Fruit fly (Drosophila melanogaster): ENCODE data around the gene Kots.

Kots gene

dm6 chr3R:14012478-14013146 lies 48.6 kb upstream of the Kots start (continued):
- peak; percentile 95 for TF ChIP-seq HLH3B (GFP tag; IDR thresholded peaks at IDR 0.05)
- peak; percentile 84 for TF ChIP-seq pnt (GFP tag; optimal IDR thresholded peaks at IDR 0.05)
- no peak for TF ChIP-seq vfl (GFP tag; optimal IDR thresholded peaks at IDR 0.05)
- TF ChIP-seq corto (GFP tag; optimal IDR thresholded peaks at IDR 0.05), result peak; percentile 56
- TF ChIP-seq CG16815 (GFP tag; optimal IDR thresholded peaks at IDR 0.05), result peak; percentile 70
- peak; percentile 63 for TF ChIP-seq ewg (GFP tag; optimal IDR thresholded peaks at IDR 0.05)
- peak; percentile 79 for TF ChIP-seq CG10543 (GFP tag; optimal IDR thresholded peaks at IDR 0.05)
- peak; percentile 81 for TF ChIP-seq CG31365 (tag; optimal IDR thresholded peaks at IDR 0.05)
- peak; percentile 52 for TF ChIP-seq Bgb (GFP tag; IDR thresholded peaks at IDR 0.05; ENCODE audit: partially characterized antibody)
- TF ChIP-seq pan (optimal IDR thresholded peaks at IDR 0.05), result no peak
- TF ChIP-seq pan (GFP tag; optimal IDR thresholded peaks at IDR 0.05 in 1 of 2, IDR thresholded peaks at IDR 0.05 in 1 of 2), result peak in 1 of 2 experiments; percentile 97
- TF ChIP-seq CG6765 (GFP tag; optimal IDR thresholded peaks at IDR 0.05), result peak; percentile 77
- peak; percentile 80 for TF ChIP-seq CG15514 (GFP tag; optimal IDR thresholded peaks at IDR 0.05)
- TF ChIP-seq yki (optimal IDR thresholded peaks at IDR 0.05), result no peak
- TF ChIP-seq Xrp1 (GFP tag; IDR thresholded peaks at IDR 0.05), result peak; percentile 97
- TF ChIP-seq Dfd (GFP tag; optimal IDR thresholded peaks at IDR 0.05), result no peak
- TF ChIP-seq HLH54F (GFP tag; optimal IDR thresholded peaks at IDR 0.05), result peak; percentile 43
- peak; percentile 87 for TF ChIP-seq nmo (GFP tag; optimal IDR thresholded peaks at IDR 0.05)
- peak; percentile 91 for TF ChIP-seq repo (GFP tag; optimal IDR thresholded peaks at IDR 0.05)
- TF ChIP-seq CG10321 (GFP tag; IDR thresholded peaks at IDR 0.05), result peak; percentile 67; the same call in 1 of the 2 replicates
- TF ChIP-seq CG9876 (GFP tag; optimal IDR thresholded peaks at IDR 0.05), result peak; percentile 15
- TF ChIP-seq CG1233 (GFP tag; optimal IDR thresholded peaks at IDR 0.05), result peak; percentile 91
- peak; percentile 84 for TF ChIP-seq Atf-2 (GFP tag; optimal IDR thresholded peaks at IDR 0.05)
- TF ChIP-seq cg (GFP tag; optimal IDR thresholded peaks at IDR 0.05), result no peak
- TF ChIP-seq ash1 (GFP tag; optimal IDR thresholded peaks at IDR 0.05), result no peak
- peak; percentile 88 for TF ChIP-seq CG8359 (GFP tag; optimal IDR thresholded peaks at IDR 0.05; ENCODE audit: borderline replicate concordance)
- TF ChIP-seq CG13894 (tag; optimal IDR thresholded peaks at IDR 0.05), result peak; percentile 22
- TF ChIP-seq CG8281 (tag; optimal IDR thresholded peaks at IDR 0.05), result peak; percentile 71
- peak; percentile 93 for TF ChIP-seq Optix (GFP tag; IDR thresholded peaks at IDR 0.05)
- TF ChIP-seq btn (GFP tag; optimal IDR thresholded peaks at IDR 0.05), result peak; percentile 92
- TF ChIP-seq CG6854 (GFP tag; optimal IDR thresholded peaks at IDR 0.05), result peak; percentile 80
- TF ChIP-seq HLHmδ (GFP tag; optimal IDR thresholded peaks at IDR 0.05), result no peak
- peak; percentile 92 for TF ChIP-seq CG11247 (GFP tag; IDR thresholded peaks at IDR 0.05)
- peak; percentile 73 for TF ChIP-seq CG30431 (GFP tag; optimal IDR thresholded peaks at IDR 0.05)
- TF ChIP-seq twi (tag; optimal IDR thresholded peaks at IDR 0.05), result peak; percentile 27
- TF ChIP-seq unpg (GFP tag; optimal IDR thresholded peaks at IDR 0.05), result peak; percentile 87
- TF ChIP-seq CG6683 (GFP tag; optimal IDR thresholded peaks at IDR 0.05), result peak; percentile 79
- peak; percentile 80 for TF ChIP-seq caup (GFP tag; optimal IDR thresholded peaks at IDR 0.05; ENCODE audit: severe bottlenecking)
- peak in 1 of 3 experiments; percentile 69 for TF ChIP-seq lola (GFP tag; optimal IDR thresholded peaks at IDR 0.05)
- peak; percentile 96 for TF ChIP-seq CG17359 (tag; optimal IDR thresholded peaks at IDR 0.05)
- TF ChIP-seq bab2 (GFP tag; optimal IDR thresholded peaks at IDR 0.05), result peak; percentile 94
- TF ChIP-seq lmd (GFP tag; IDR thresholded peaks at IDR 0.05), result peak; percentile 97
- peak; percentile 77 for TF ChIP-seq CG3847 (GFP tag; IDR thresholded peaks at IDR 0.05)
- TF ChIP-seq CG2712 (tag; optimal IDR thresholded peaks at IDR 0.05), result peak; percentile 96
- peak; percentile 86 for TF ChIP-seq rib (GFP tag; IDR thresholded peaks at IDR 0.05)
- peak; percentile 71 for TF ChIP-seq CG9437 (GFP tag; optimal IDR thresholded peaks at IDR 0.05)
- peak; percentile 87 for TF ChIP-seq CG1647 (GFP tag; optimal IDR thresholded peaks at IDR 0.05)
- TF ChIP-seq CG3281 (GFP tag; optimal IDR thresholded peaks at IDR 0.05), result peak; percentile 86
- peak; percentile 60 for TF ChIP-seq CTCF (GFP tag; optimal IDR thresholded peaks at IDR 0.05)
- TF ChIP-seq HmgZ (tag; optimal IDR thresholded peaks at IDR 0.05), result peak; percentile 72
